Worm (Caenorhabditis elegans): Measurements from ENCODE around the gene F48E8.2.

DNA sequence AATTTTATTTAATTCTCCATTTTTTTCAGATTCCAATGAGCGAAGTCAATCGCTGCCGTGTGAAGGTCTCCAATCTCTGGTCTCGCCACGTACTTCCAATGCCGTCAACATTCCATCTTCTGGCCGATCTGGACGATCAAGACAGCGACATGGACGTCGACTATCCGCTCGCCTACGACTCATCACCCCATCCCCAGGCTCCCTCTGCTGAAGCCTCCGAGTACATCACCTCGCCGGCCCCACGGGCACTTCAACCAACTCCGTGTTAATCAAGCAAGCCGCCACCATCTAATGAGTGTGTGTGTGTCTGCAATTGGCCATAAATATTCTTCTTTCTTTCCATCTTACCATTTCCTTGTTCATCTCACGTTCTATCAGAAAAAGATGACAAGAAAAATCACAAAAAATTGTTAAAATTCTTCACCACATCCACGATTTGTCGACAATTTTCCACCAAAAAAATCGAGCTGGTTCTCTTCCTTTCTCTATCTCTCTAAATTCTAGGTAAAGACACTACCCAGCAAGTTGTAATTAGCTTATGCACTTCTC, 41.4 kb downstream of the F48E8.2 start:
- TF ChIP-seq attf-3 (GFP tag; conservative IDR thresholded peaks at IDR 0.05) (no peak), rec-8 (tag; optimal IDR thresholded peaks at IDR 0.05) (no peak), F55B11.4 (tag; optimal IDR thresholded peaks at IDR 0.05; ENCODE audit: borderline replicate concordance, insufficient read depth) (no peak), ets-4 (GFP tag; optimal IDR thresholded peaks at IDR 0.05) (no peak), mel-28 (tag; optimal IDR thresholded peaks at IDR 0.05; ENCODE audit: borderline replicate concordance) (no peak), F33H1.4 (GFP tag; IDR thresholded peaks at IDR 0.05) (no peak), aptf-2 (GFP tag; conservative IDR thresholded peaks at IDR 0.05) (no peak), zfh-2 (GFP tag; conservative IDR thresholded peaks at IDR 0.05) (peak; percentile 69), pha-4 (tag; optimal IDR thresholded peaks at IDR 0.05) (no peak), ceh-100 (GFP tag; IDR thresholded peaks at IDR 0.05) (peak; percentile 26; the same call in 1 of the 2 replicates), madf-10 (tag; optimal IDR thresholded peaks at IDR 0.05) (no peak), F37B4.10 (GFP tag; IDR thresholded peaks at IDR 0.05) (no peak), nhr-90 (tag; optimal IDR thresholded peaks at IDR 0.05) (no peak), fkh-3 (tag; optimal IDR thresholded peaks at IDR 0.05) (no peak)
